Fruit fly (Drosophila melanogaster): Measurements from ENCODE around the gene bap.
A peak's percentile ranks its signal among the peaks of the same experiment; 100 is the strongest.

The bap gene

dm6 chr3R:21365262-21365661, 23.4 kb upstream of the bap start (continued):
- TF ChIP-seq CG18011 (GFP tag; optimal IDR thresholded peaks at IDR 0.05) (peak; percentile 82), amos (GFP tag; IDR thresholded peaks at IDR 0.05; ENCODE audit: partially characterized antibody) (peak; percentile 20; the same call in 1 of the 2 replicates), Aef1 (GFP tag; IDR thresholded peaks at IDR 0.05) (peak; percentile 92), Ptx1 (GFP tag; IDR thresholded peaks at IDR 0.05) (peak; percentile 97), stwl (tag; optimal IDR thresholded peaks at IDR 0.05) (peak; percentile 61), Rfx (GFP tag; IDR thresholded peaks at IDR 0.05) (peak; percentile 96), CG7987 (GFP tag; optimal IDR thresholded peaks at IDR 0.05) (peak; percentile 84), MBD-R2 (GFP tag; IDR thresholded peaks at IDR 0.05) (peak; percentile 92), B-H1 (GFP tag; IDR thresholded peaks at IDR 0.05) (peak; percentile 75), lmd (GFP tag; IDR thresholded peaks at IDR 0.05) (peak; percentile 98), Taf1 (GFP tag; IDR thresholded peaks at IDR 0.05) (peak; percentile 88; the same call in 1 of the 2 replicates), NC2α (GFP tag; optimal IDR thresholded peaks at IDR 0.05) (peak; percentile 88), CG3838 (GFP tag; optimal IDR thresholded peaks at IDR 0.05) (peak; percentile 97), Mrtf (GFP tag; IDR thresholded peaks at IDR 0.05) (peak; percentile 92), stc (GFP tag; IDR thresholded peaks at IDR 0.05) (peak; percentile 90), Kr (GFP tag; optimal IDR thresholded peaks at IDR 0.05) (no peak), CG3281 (GFP tag; optimal IDR thresholded peaks at IDR 0.05) (peak; percentile 96), sob (GFP tag; IDR thresholded peaks at IDR 0.05) (peak; percentile 95), Fer1 (GFP tag; optimal IDR thresholded peaks at IDR 0.05) (peak; percentile 94), tap (tag; optimal IDR thresholded peaks at IDR 0.05) (no peak), CG42726 (GFP tag; IDR thresholded peaks at IDR 0.05; ENCODE audit: partially characterized antibody) (no peak), Scr (GFP tag; IDR thresholded peaks at IDR 0.05; ENCODE audit: partially characterized antibody) (0 out of 2 replicates have a peak, but pooled peaks have one; percentile 9), ash1 (GFP tag; optimal IDR thresholded peaks at IDR 0.05) (peak; percentile 13), wdn (GFP tag; IDR thresholded peaks at IDR 0.05) (peak; percentile 90), HLH54F (GFP tag; optimal IDR thresholded peaks at IDR 0.05) (peak; percentile 97), Dad (GFP tag; optimal IDR thresholded peaks at IDR 0.05) (peak; percentile 93), CG11085 (GFP tag; IDR thresholded peaks at IDR 0.05) (peak; percentile 93), row (GFP tag; IDR thresholded peaks at IDR 0.05) (peak; percentile 99), C15 (GFP tag; IDR thresholded peaks at IDR 0.05) (peak; percentile 75; the same call in 2 of the 3 replicates), z (GFP tag; IDR thresholded peaks at IDR 0.05) (no peak), CG10209 (GFP tag; optimal IDR thresholded peaks at IDR 0.05) (peak; percentile 95), CG30403 (GFP tag; optimal IDR thresholded peaks at IDR 0.05) (peak; percentile 98), CG3995 (GFP tag; optimal IDR thresholded peaks at IDR 0.05) (peak; percentile 87), klu (GFP tag; IDR thresholded peaks at IDR 0.05) (peak; percentile 94), Nf-YA (GFP tag; IDR thresholded peaks at IDR 0.05) (peak; percentile 83), CG10979 (tag; optimal IDR thresholded peaks at IDR 0.05) (peak; percentile 86), Stat92E (GFP tag; optimal IDR thresholded peaks at IDR 0.05) (peak in 1 of 3 experiments; percentile 12), Chrac-16 (GFP tag; optimal IDR thresholded peaks at IDR 0.05) (peak; percentile 97), CG6813 (GFP tag; optimal IDR thresholded peaks at IDR 0.05) (peak; percentile 71), CG2712 (tag; optimal IDR thresholded peaks at IDR 0.05) (peak; percentile 97), zfh1 (GFP tag; IDR thresholded peaks at IDR 0.05) (peak; percentile 87), hbn (GFP tag; IDR thresholded peaks at IDR 0.05; ENCODE audit: partially characterized antibody) (no peak), CTCF (GFP tag; optimal IDR thresholded peaks at IDR 0.05) (peak; percentile 52), gsb-n (tag; optimal IDR thresholded peaks at IDR 0.05) (peak; percentile 87), Atf3 (GFP tag; optimal IDR thresholded peaks at IDR 0.05) (peak; percentile 89), hth (optimal IDR thresholded peaks at IDR 0.05) (no peak), rib (GFP tag; IDR thresholded peaks at IDR 0.05) (peak; percentile 95), phol (tag; optimal IDR thresholded peaks at IDR 0.05) (peak; percentile 99), CG15073 (GFP tag; optimal IDR thresholded peaks at IDR 0.05) (peak; percentile 75), CG9437 (GFP tag; optimal IDR thresholded peaks at IDR 0.05) (peak; percentile 91), abd-A (tag; optimal IDR thresholded peaks at IDR 0.05) (no peak), CG16813 (GFP tag; IDR thresholded peaks at IDR 0.05; ENCODE audit: partially characterized antibody) (no peak)
